Fruit fly (Drosophila melanogaster) whole organism, embryonic: ENCODE results near the gene Lrr47.
A peak's percentile ranks its signal among the peaks of the same experiment; 100 is the strongest.

Experiments
- Adf1 ChIP-seq: fragments of 200-800 bp; sonication (Bioruptor generic); IDR thresholded peaks from 2 replicates; pipeline ENCODE4 v1.3.6; 2022; ENCODE audit warnings: missing biosample characterization, missing genetic modification characterization
- Asciz ChIP-seq: fragments of 200-800 bp; sonication (Bioruptor generic); optimal IDR thresholded peaks from 2 replicates; lab custom pipeline; 2017; ENCODE audit warnings: missing biosample characterization, mild to moderate bottlenecking, missing genetic modification characterization, missing genetic modification reagents
- BEAF-32 ChIP-seq: fragments of 200-800 bp; sonication (Bioruptor generic); optimal IDR thresholded peaks from 3 replicates; lab custom pipeline; 2017; ENCODE audit warnings: missing biosample characterization, missing genetic modification characterization, mild to moderate bottlenecking, moderate library complexity, missing genetic modification reagents
- Bgb ChIP-seq: fragments of 200-800 bp; sonication (Bioruptor generic); IDR thresholded peaks from 2 replicates; pipeline ENCODE4 v1.3.6; 2022; ENCODE audit warnings: missing biosample characterization, missing genetic modification characterization; ENCODE audit not compliant: partially characterized antibody
- CG11085 ChIP-seq: fragments of 200-800 bp; sonication (Bioruptor generic); IDR thresholded peaks from 2 replicates; pipeline ENCODE4 v1.3.6; 2022; ENCODE audit warnings: missing biosample characterization, missing genetic modification characterization
- CG12219 ChIP-seq: fragments of 200-800 bp; sonication (Bioruptor generic); optimal IDR thresholded peaks from 3 replicates; lab custom pipeline; 2018; ENCODE audit warnings: missing biosample characterization, mild to moderate bottlenecking, missing genetic modification characterization
- CG1233 ChIP-seq: fragments of 200-800 bp; sonication (Bioruptor generic); optimal IDR thresholded peaks from 4 replicates; lab custom pipeline; 2018; ENCODE audit warnings: missing biosample characterization, mild to moderate bottlenecking, missing genetic modification characterization
- CG12769 ChIP-seq: fragments of 200-800 bp; sonication (Bioruptor generic); optimal IDR thresholded peaks from 2 replicates; lab custom pipeline; 2019; ENCODE audit warnings: missing biosample characterization, mild to moderate bottlenecking, missing genetic modification characterization, moderate library complexity
- CG13123 ChIP-seq: fragments of 200-800 bp; sonication (Bioruptor generic); optimal IDR thresholded peaks from 2 replicates; lab custom pipeline; 2016; ENCODE audit warnings: missing biosample characterization, missing genetic modification characterization
- CG14710 ChIP-seq: fragments of 200-800 bp; sonication (Bioruptor generic); optimal IDR thresholded peaks from 3 replicates; lab custom pipeline; 2019; ENCODE audit warnings: missing biosample characterization, mild to moderate bottlenecking, missing genetic modification characterization, moderate library complexity
- CG1529 ChIP-seq: fragments of 200-800 bp; sonication (Bioruptor generic); optimal IDR thresholded peaks from 3 replicates; lab custom pipeline; 2018; ENCODE audit warnings: missing biosample characterization, missing genetic modification characterization
- CG1603 ChIP-seq: fragments of 200-800 bp; sonication (Bioruptor generic); optimal IDR thresholded peaks from 2 replicates; lab custom pipeline; 2019; ENCODE audit warnings: missing biosample characterization, mild to moderate bottlenecking, missing genetic modification characterization, moderate library complexity
- CG1647 ChIP-seq: fragments of 200-800 bp; sonication (Bioruptor generic); optimal IDR thresholded peaks from 3 replicates; lab custom pipeline; 2016; ENCODE audit warnings: missing biosample characterization, missing genetic modification characterization
- CG2678 ChIP-seq: fragments of 200-800 bp; sonication (Bioruptor generic); optimal IDR thresholded peaks from 3 replicates; lab custom pipeline; 2019; ENCODE audit warnings: missing biosample characterization, mild to moderate bottlenecking, missing genetic modification characterization, moderate library complexity
- CG30020 ChIP-seq: fragments of 200-800 bp; optimal IDR thresholded peaks from 2 replicates; lab custom pipeline; 2019; ENCODE audit warnings: missing biosample characterization, mild to moderate bottlenecking, missing genetic modification characterization, moderate library complexity
- CG30431 ChIP-seq: fragments of 200-800 bp; sonication (Bioruptor generic); optimal IDR thresholded peaks from 2 replicates; lab custom pipeline; 2017; ENCODE audit warnings: missing biosample characterization, missing genetic modification characterization
- CG4360 ChIP-seq: fragments of 200-800 bp; sonication (Bioruptor generic); IDR thresholded peaks from 2 replicates; pipeline ENCODE4 v1.3.6; 2022; ENCODE audit warnings: missing biosample characterization, missing genetic modification characterization
- CG4854 ChIP-seq: fragments of 200-800 bp; sonication (Bioruptor generic); optimal IDR thresholded peaks from 2 replicates; lab custom pipeline; 2016; ENCODE audit warnings: missing biosample characterization, missing genetic modification characterization, inconsistent platforms
- CG5245 ChIP-seq: fragments of 200-800 bp; sonication (Bioruptor generic); optimal IDR thresholded peaks from 3 replicates; lab custom pipeline; 2016; ENCODE audit warnings: missing biosample characterization, missing genetic modification characterization
- CG6654 ChIP-seq: fragments of 200-800 bp; sonication (Bioruptor generic); optimal IDR thresholded peaks from 2 replicates; lab custom pipeline; 2017; ENCODE audit warnings: missing biosample characterization, mild to moderate bottlenecking, missing genetic modification characterization
- CG7271 ChIP-seq: fragments of 200-800 bp; sonication (Bioruptor generic); optimal IDR thresholded peaks from 2 replicates; lab custom pipeline; 2018; ENCODE audit warnings: missing biosample characterization, mild to moderate bottlenecking, missing genetic modification characterization, moderate library complexity
- CG7928 ChIP-seq: fragments of 200-800 bp; sonication (Bioruptor generic); optimal IDR thresholded peaks from 2 replicates; lab custom pipeline; 2017; ENCODE audit warnings: missing biosample characterization, mild to moderate bottlenecking, missing genetic modification characterization
- CG8089 ChIP-seq: fragments of 200-800 bp; sonication (Bioruptor generic); optimal IDR thresholded peaks from 3 replicates; lab custom pipeline; 2016; ENCODE audit warnings: missing biosample characterization, missing genetic modification characterization
- CG8765 ChIP-seq: fragments of 200-800 bp; sonication (Bioruptor generic); IDR thresholded peaks from 2 replicates; pipeline ENCODE4 v1.3.6; 2022; ENCODE audit warnings: missing biosample characterization, missing genetic modification characterization
- Dip2 ChIP-seq: fragments of 200-800 bp; sonication (Bioruptor generic); IDR thresholded peaks from 2 replicates; pipeline ENCODE4 v1.3.6; 2022; ENCODE audit warnings: missing biosample characterization, missing genetic modification characterization
- Dll ChIP-seq: fragments of 200-800 bp; sonication (Bioruptor generic); IDR thresholded peaks from 4 replicates; pipeline ENCODE4 v1.3.6; 2022; ENCODE audit warnings: missing biosample characterization, missing genetic modification characterization; ENCODE audit not compliant: partially characterized antibody
- Dp ChIP-seq: fragments of 200-800 bp; sonication (Bioruptor generic); optimal IDR thresholded peaks from 2 replicates; lab custom pipeline; 2018; ENCODE audit warnings: missing biosample characterization, mild to moderate bottlenecking, missing genetic modification characterization, moderate library complexity
- Ets97D ChIP-seq: fragments of 200-800 bp; sonication (Bioruptor generic); optimal IDR thresholded peaks from 3 replicates; lab custom pipeline; 2016; ENCODE audit warnings: missing biosample characterization, missing genetic modification characterization
- H15 ChIP-seq: fragments of 200-800 bp; sonication (Bioruptor generic); IDR thresholded peaks from 3 replicates; pipeline ENCODE4 v1.3.6; 2022; ENCODE audit warnings: missing biosample characterization, missing genetic modification characterization
- HmgD ChIP-seq: fragments of 200-800 bp; sonication (Bioruptor generic); optimal IDR thresholded peaks from 3 replicates; lab custom pipeline; 2016; ENCODE audit warnings: missing biosample characterization, missing genetic modification characterization
- Mes4 ChIP-seq: fragments of 200-800 bp; sonication (Bioruptor generic); optimal IDR thresholded peaks from 2 replicates; lab custom pipeline; 2016; ENCODE audit warnings: missing biosample characterization, missing genetic modification characterization
- Myb ChIP-seq: fragments of 200-800 bp; sonication (Bioruptor generic); optimal IDR thresholded peaks from 2 replicates; lab custom pipeline; 2016; ENCODE audit warnings: missing biosample characterization, missing genetic modification characterization
- Six4 ChIP-seq: fragments of 200-800 bp; sonication (Bioruptor generic); optimal IDR thresholded peaks from 2 replicates; lab custom pipeline; 2016; ENCODE audit warnings: missing biosample characterization, missing genetic modification characterization
- Ssrp ChIP-seq: fragments of 200-800 bp; sonication (Bioruptor generic); optimal IDR thresholded peaks from 2 replicates; lab custom pipeline; 2018; ENCODE audit warnings: missing biosample characterization, mild to moderate bottlenecking, missing genetic modification characterization, moderate library complexity
- Vsx1 ChIP-seq: fragments of 200-800 bp; sonication (Bioruptor generic); optimal IDR thresholded peaks from 2 replicates; lab custom pipeline; 2017; ENCODE audit warnings: missing biosample characterization, mild to moderate bottlenecking, missing genetic modification characterization, missing genetic modification reagents
- YL-1 ChIP-seq: fragments of 200-800 bp; sonication (Bioruptor generic); optimal IDR thresholded peaks from 3 replicates; lab custom pipeline; 2017; ENCODE audit warnings: missing biosample characterization, mild to moderate bottlenecking, missing genetic modification characterization
- aop ChIP-seq: fragments of 200-800 bp; sonication (Bioruptor generic); IDR thresholded peaks from 2 replicates; pipeline ENCODE4 v1.3.6; 2022; ENCODE audit warnings: missing biosample characterization, missing genetic modification characterization
- br ChIP-seq: fragments of >200 bp; optimal IDR thresholded peaks from 2 replicates; lab custom pipeline; 2017
- croc ChIP-seq: fragments of 200-800 bp; sonication (Bioruptor generic); conservative IDR thresholded peaks from 3 replicates; pipeline ENCODE4 v1.3.6; 2022; ENCODE audit warnings: missing biosample characterization, missing genetic modification characterization
- dati ChIP-seq: fragments of 200-800 bp; sonication (Bioruptor generic); IDR thresholded peaks from 2 replicates; pipeline ENCODE4 v1.3.6; 2022; ENCODE audit warnings: missing biosample characterization, missing genetic modification characterization
- dpn ChIP-seq, 2 experiments: fragments of 200-800 bp; sonication (Bioruptor generic); optimal IDR thresholded peaks; 3 replicates each; lab custom pipeline; 2016; ENCODE audit warnings: missing biosample characterization in 2 of 2, missing genetic modification characterization in 2 of 2
- eve ChIP-seq, 2 experiments: fragments of >200 bp; optimal IDR thresholded peaks; 2 replicates each; lab custom pipeline; 2017; ENCODE audit warnings: missing biosample characterization in 2 of 2, missing genetic modification characterization in 2 of 2
- knrl ChIP-seq: fragments of 200-800 bp; sonication (Bioruptor generic); IDR thresholded peaks from 3 replicates; pipeline ENCODE4 v1.3.6; 2022; ENCODE audit warnings: missing biosample characterization, missing genetic modification characterization; ENCODE audit not compliant: partially characterized antibody
- nerfin-1 ChIP-seq: fragments of 200-800 bp; sonication (Bioruptor generic); optimal IDR thresholded peaks from 3 replicates; lab custom pipeline; 2019; ENCODE audit warnings: missing biosample characterization, mild to moderate bottlenecking, missing genetic modification characterization, moderate library complexity
- pb ChIP-seq: fragments of 200-800 bp; sonication (Bioruptor generic); optimal IDR thresholded peaks from 3 replicates; lab custom pipeline; 2016; ENCODE audit warnings: missing biosample characterization, missing genetic modification characterization
- peb ChIP-seq: fragments of 200-800 bp; sonication (Bioruptor generic); IDR thresholded peaks from 2 replicates; pipeline ENCODE4 v1.3.6; 2022; ENCODE audit warnings: missing biosample characterization, missing genetic modification characterization
- pzg ChIP-seq: fragments of 200-800 bp; sonication (Bioruptor generic); optimal IDR thresholded peaks from 3 replicates; lab custom pipeline; 2018; ENCODE audit warnings: missing biosample characterization, mild to moderate bottlenecking, missing genetic modification characterization, moderate library complexity
- row ChIP-seq: fragments of 200-800 bp; sonication (Bioruptor generic); IDR thresholded peaks from 3 replicates; pipeline ENCODE4 v1.3.6; 2022; ENCODE audit warnings: missing biosample characterization, missing genetic modification characterization
- scrt ChIP-seq: fragments of 200-800 bp; sonication (Bioruptor generic); optimal IDR thresholded peaks from 2 replicates; lab custom pipeline; 2018; ENCODE audit warnings: missing biosample characterization, mild to moderate bottlenecking, missing genetic modification characterization, moderate library complexity
- sr ChIP-seq: fragments of 200-800 bp; sonication (Bioruptor generic); IDR thresholded peaks from 3 replicates; pipeline ENCODE4 v1.3.6; 2022; ENCODE audit warnings: missing biosample characterization, missing genetic modification characterization
- zen2 ChIP-seq: fragments of 200-800 bp; sonication (Bioruptor generic); IDR thresholded peaks from 3 replicates; pipeline ENCODE4 v1.3.6; 2022; ENCODE audit warnings: missing biosample characterization, missing genetic modification characterization; ENCODE audit not compliant: partially characterized antibody
- zfh1 ChIP-seq: fragments of 200-800 bp; sonication (Bioruptor generic); IDR thresholded peaks from 3 replicates; pipeline ENCODE4 v1.3.6; 2022; ENCODE audit warnings: missing biosample characterization, missing genetic modification characterization

Gene Lrr47

dm6 chr2L:10476879-10477278, 40.3 kb upstream of the Lrr47 start, which contains the start of gene RluA-2 (continued):
- TF ChIP-seq Six4 (GFP tag; lab: Kevin White, UChicago) = no peak
- TF ChIP-seq croc (GFP tag; lab: Robert Waterston, UW) = no peak
- TF ChIP-seq peb (GFP tag; lab: Robert Waterston, UW) = no peak
- no peak for TF ChIP-seq YL-1
- 0 out of 4 replicates have a peak, but pooled peaks have one; percentile 43 for TF ChIP-seq Dll
- TF ChIP-seq CG4360 (GFP tag; lab: Robert Waterston, UW) = no peak
- TF ChIP-seq CG4854 = no peak
- TF ChIP-seq H15 (GFP tag; lab: Robert Waterston, UW) = no peak
- peak; percentile 24; the same call in 1 of the 2 replicates for TF ChIP-seq Bgb (GFP tag; lab: Robert Waterston, UW)
- no peak for TF ChIP-seq CG7928 (GFP tag; lab: Kevin White, UChicago)
- TF ChIP-seq Dip2 = no peak
- no peak for TF ChIP-seq Vsx1 (GFP tag; lab: Kevin White, UChicago)
- no peak for TF ChIP-seq knrl (GFP tag; lab: Robert Waterston, UW)
- TF ChIP-seq Mes4 (GFP tag; lab: Kevin White, UChicago) = no peak
- TF ChIP-seq nerfin-1 (tag; lab: Kevin White, UChicago) = no peak
- no peak for TF ChIP-seq HmgD (GFP tag; lab: Kevin White, UChicago)
- TF ChIP-seq Asciz (GFP tag; lab: Kevin White, UChicago) = no peak
- peak in 1 of 2 experiments; percentile 26 for TF ChIP-seq eve (GFP tag; optimal IDR thresholded peaks at IDR 0.05; lab: Kevin White, UChicago)
- TF ChIP-seq CG11085 = no peak
- no peak for TF ChIP-seq CG6654
- no peak for TF ChIP-seq sr (GFP tag; lab: Robert Waterston, UW)
- no peak for TF ChIP-seq CG30431 (GFP tag; lab: Kevin White, UChicago)
- no peak for TF ChIP-seq CG5245 (GFP tag; lab: Kevin White, UChicago)
- TF ChIP-seq CG1233 = no peak
- TF ChIP-seq br = no peak
- TF ChIP-seq dpn (GFP tag; optimal IDR thresholded peaks at IDR 0.05; lab: Kevin White, UChicago) = no peak
- no peak for TF ChIP-seq Ets97D (GFP tag; lab: Kevin White, UChicago)
- TF ChIP-seq CG1647 (GFP tag; lab: Kevin White, UChicago) = no peak
- TF ChIP-seq Adf1 (GFP tag; lab: Robert Waterston, UW) = no peak
- TF ChIP-seq aop (GFP tag; lab: Robert Waterston, UW) = no peak
- no peak for TF ChIP-seq CG8089 (GFP tag; lab: Kevin White, UChicago)
- no peak for TF ChIP-seq CG12769 (tag; lab: Kevin White, UChicago)
- no peak for TF ChIP-seq zen2 (GFP tag; lab: Robert Waterston, UW)
- TF ChIP-seq BEAF-32 (GFP tag; lab: Kevin White, UChicago) = peak; percentile 33
- no peak for TF ChIP-seq CG13123
- TF ChIP-seq CG14710 (tag; lab: Kevin White, UChicago) = no peak
- no peak for TF ChIP-seq dati
- TF ChIP-seq Dp (GFP tag; lab: Kevin White, UChicago) = peak; percentile 49
- no peak for TF ChIP-seq CG30020
- 0 out of 3 replicates have a peak, but pooled peaks have one; percentile 11 for TF ChIP-seq row (GFP tag; lab: Robert Waterston, UW)
- TF ChIP-seq scrt = no peak
- TF ChIP-seq CG1529 (GFP tag; lab: Kevin White, UChicago) = no peak
- TF ChIP-seq CG12219 (GFP tag; lab: Kevin White, UChicago) = no peak
- TF ChIP-seq zfh1 (GFP tag; lab: Robert Waterston, UW) = no peak
- TF ChIP-seq CG7271 (tag; lab: Kevin White, UChicago) = no peak
- no peak for TF ChIP-seq Ssrp (tag; lab: Kevin White, UChicago)
- TF ChIP-seq CG8765 (GFP tag; lab: Robert Waterston, UW) = no peak
- TF ChIP-seq pb (GFP tag; lab: Kevin White, UChicago) = no peak
- TF ChIP-seq pzg (GFP tag; lab: Kevin White, UChicago) = peak; percentile 22
- TF ChIP-seq CG2678 (tag; lab: Kevin White, UChicago) = no peak
- TF ChIP-seq CG1603 (tag; lab: Kevin White, UChicago) = no peak
- peak; percentile 81 for TF ChIP-seq Myb (GFP tag; lab: Kevin White, UChicago)
